Worm (Caenorhabditis elegans) whole organism, late embryonic: ENCODE data around the gene nlp-46.

Experiments
- ceh-6 ChIP-seq: fragments of 200-800 bp; sonication (Bioruptor generic); optimal IDR thresholded peaks from 2 replicates; lab custom pipeline; 2018; ENCODE audit warnings: mild to moderate bottlenecking, missing genetic modification characterization, missing compliant biosample characterization
- ceh-9 ChIP-seq: sonication (generic microtip); optimal IDR thresholded peaks from 2 replicates; lab custom pipeline; 2016; ENCODE audit warnings: mild to moderate bottlenecking, missing genetic modification characterization, inconsistent platforms, missing compliant biosample characterization
- dmd-4 ChIP-seq: sonication (generic microtip); optimal IDR thresholded peaks from 2 replicates; lab custom pipeline; 2016; ENCODE audit warnings: borderline replicate concordance, missing genetic modification characterization, missing compliant biosample characterization
- elt-4 ChIP-seq: sonication (generic microtip); optimal IDR thresholded peaks from 2 replicates; lab custom pipeline; 2016; ENCODE audit warnings: missing genetic modification characterization, missing compliant biosample characterization
- ets-4 ChIP-seq: sonication (generic microtip); optimal IDR thresholded peaks from 2 replicates; lab custom pipeline; 2016; ENCODE audit warnings: missing genetic modification characterization, missing compliant biosample characterization
- lin-11 ChIP-seq: fragments of 200-800 bp; sonication (Bioruptor generic); optimal IDR thresholded peaks from 2 replicates; lab custom pipeline; 2018; ENCODE audit warnings: mild to moderate bottlenecking, missing genetic modification characterization, missing compliant biosample characterization
- nfya-1 ChIP-seq: sonication (generic microtip); optimal IDR thresholded peaks from 2 replicates; lab custom pipeline; 2017; ENCODE audit warnings: missing genetic modification characterization, mild to moderate bottlenecking, missing compliant biosample characterization, antibody characterized with exemption, moderate library complexity
- pag-3 ChIP-seq: sonication (generic microtip); optimal IDR thresholded peaks from 2 replicates; lab custom pipeline; 2016; ENCODE audit warnings: missing compliant biosample characterization, missing genetic modification characterization, borderline replicate concordance
- pha-2 ChIP-seq: sonication (generic microtip); optimal IDR thresholded peaks from 2 replicates; lab custom pipeline; 2017; ENCODE audit warnings: mild to moderate bottlenecking, missing genetic modification characterization, missing compliant biosample characterization
- pha-4 ChIP-seq: fragments of 150-350 bp; optimal IDR thresholded peaks from 2 replicates; lab custom pipeline; 2018; ENCODE audit warnings: missing biosample characterization, missing genetic modification reagents, missing genetic modification characterization
- pqm-1 ChIP-seq: sonication (generic microtip); optimal IDR thresholded peaks from 2 replicates; lab custom pipeline; 2016; ENCODE audit warnings: missing genetic modification characterization, missing compliant biosample characterization
- rnt-1 ChIP-seq: sonication (generic microtip); optimal IDR thresholded peaks from 2 replicates; lab custom pipeline; 2016; ENCODE audit warnings: missing genetic modification characterization, missing compliant biosample characterization

- no peak for TF ChIP-seq pqm-1 (tag; lab: Kevin White, UChicago)
- no peak for TF ChIP-seq lin-11 (tag; lab: Kevin White, UChicago)
- TF ChIP-seq ets-4 (tag; lab: Kevin White, UChicago): no peak
- no peak for TF ChIP-seq ceh-6
- TF ChIP-seq elt-4 (tag; lab: Kevin White, UChicago): no peak
- TF ChIP-seq rnt-1 (tag; lab: Kevin White, UChicago): no peak
- TF ChIP-seq pag-3 (tag; lab: Kevin White, UChicago): no peak
- TF ChIP-seq ceh-9 (tag; lab: Kevin White, UChicago): no peak
- no peak for TF ChIP-seq pha-2 (tag; lab: Kevin White, UChicago)
- TF ChIP-seq nfya-1 (tag; lab: Kevin White, UChicago): no peak
- no peak for TF ChIP-seq pha-4
- TF ChIP-seq dmd-4 (tag; lab: Kevin White, UChicago): no peak
These were observed 26.3 kb upstream of the nlp-46 start for ce11 chrV:12532369-12532768.
